Worm (Caenorhabditis elegans) whole organism, young adult: Measurements from ENCODE around the gene F49C5.10.

Experiments used
- D2030.7 ChIP-seq: fragments of 200-800 bp; sonication (Bioruptor generic); IDR thresholded peaks from 2 replicates; pipeline ENCODE4 v1.3.6; 2022; ENCODE audit warnings: missing genetic modification reagents, missing genetic modification characterization, missing compliant biosample characterization
- F39B2.1 ChIP-seq: fragments of 200-800 bp; sonication (Bioruptor generic); IDR thresholded peaks from 2 replicates; pipeline ENCODE4 v1.3.6; 2022; ENCODE audit warnings: missing genetic modification reagents, missing genetic modification characterization, missing compliant biosample characterization
- F52B5.7 ChIP-seq: sonication (generic microtip); optimal IDR thresholded peaks from 2 replicates; lab custom pipeline; 2016; ENCODE audit warnings: mild to moderate bottlenecking, missing genetic modification characterization, missing compliant biosample characterization
- F57C9.4 ChIP-seq: sonication (generic microtip); optimal IDR thresholded peaks from 2 replicates; lab custom pipeline; 2017; ENCODE audit warnings: mild to moderate bottlenecking, missing genetic modification characterization, missing compliant biosample characterization
- T26A5.8 ChIP-seq: sonication (generic microtip); optimal IDR thresholded peaks from 2 replicates; lab custom pipeline; 2016; ENCODE audit warnings: missing genetic modification characterization, missing compliant biosample characterization
- Y67H2A.10 ChIP-seq: fragments of 200-800 bp; sonication (Bioruptor generic); conservative IDR thresholded peaks from 2 replicates; pipeline ENCODE4 v1.3.6; 2022; ENCODE audit warnings: missing genetic modification reagents, missing genetic modification characterization, missing compliant biosample characterization
- ZK185.1 ChIP-seq: sonication (generic microtip); optimal IDR thresholded peaks from 2 replicates; lab custom pipeline; 2016; ENCODE audit warnings: mild to moderate bottlenecking, missing genetic modification characterization, missing compliant biosample characterization; ENCODE audit not compliant: poor library complexity, severe bottlenecking
- ama-1 ChIP-seq, 3 experiments: fragments of 150-350 bp in 1 of 3; sonication (generic microtip) in 2 of 3; optimal IDR thresholded peaks; 2 replicates each; lab custom pipeline; 2014 to 2018; ENCODE audit warnings: missing biosample characterization in 2 of 3, missing genetic modification characterization in 2 of 3, missing genetic modification reagents in 2 of 3
- aptf-3 ChIP-seq: fragments of 200-800 bp; sonication (Bioruptor generic); IDR thresholded peaks from 2 replicates; pipeline ENCODE4 v1.3.6; 2022; ENCODE audit warnings: missing genetic modification characterization, missing compliant biosample characterization
- atf-7 ChIP-seq: sonication (generic microtip); optimal IDR thresholded peaks from 2 replicates; lab custom pipeline; 2017; ENCODE audit warnings: mild to moderate bottlenecking, missing genetic modification characterization, missing compliant biosample characterization
- athp-1 ChIP-seq: sonication (generic microtip); optimal IDR thresholded peaks from 2 replicates; lab custom pipeline; 2017; ENCODE audit warnings: mild to moderate bottlenecking, missing genetic modification characterization, missing compliant biosample characterization
- attf-6 ChIP-seq: fragments of 200-800 bp; sonication (Bioruptor generic); IDR thresholded peaks from 2 replicates; pipeline ENCODE4 v1.3.6; 2022; ENCODE audit warnings: missing genetic modification reagents, missing genetic modification characterization, missing compliant biosample characterization
- bed-2 ChIP-seq: fragments of 200-800 bp; sonication (Bioruptor generic); IDR thresholded peaks from 2 replicates; pipeline ENCODE4 v1.3.6; 2022; ENCODE audit warnings: missing genetic modification reagents, missing genetic modification characterization, missing compliant biosample characterization
- ceh-58 ChIP-seq: fragments of 200-800 bp; sonication (Bioruptor generic); IDR thresholded peaks from 2 replicates; pipeline ENCODE4 v1.3.6; 2022; ENCODE audit warnings: missing genetic modification characterization, missing compliant biosample characterization
- die-1 ChIP-seq: sonication (generic microtip); optimal IDR thresholded peaks from 2 replicates; lab custom pipeline; 2016; ENCODE audit warnings: missing genotype, mild to moderate bottlenecking, missing genetic modification characterization, missing compliant biosample characterization
- dox-1 ChIP-seq: fragments of 200-800 bp; sonication (Bioruptor generic); IDR thresholded peaks from 2 replicates; pipeline ENCODE4 v1.3.6; 2022; ENCODE audit warnings: missing genetic modification reagents, missing genetic modification characterization, missing compliant biosample characterization
- efl-1 ChIP-seq: fragments of 150-350 bp; optimal IDR thresholded peaks from 2 replicates; lab custom pipeline; 2014; ENCODE audit warnings: missing biosample characterization, missing genetic modification reagents, missing genetic modification characterization
- egrh-3 ChIP-seq: fragments of 200-800 bp; sonication (Bioruptor generic); IDR thresholded peaks from 2 replicates; pipeline ENCODE4 v1.3.6; 2022; ENCODE audit warnings: missing genetic modification reagents, missing genetic modification characterization, missing compliant biosample characterization
- hlh-26 ChIP-seq: fragments of 200-800 bp; sonication (Bioruptor generic); conservative IDR thresholded peaks from 2 replicates; pipeline ENCODE4 v1.3.6; 2022; ENCODE audit warnings: missing genetic modification reagents, missing genetic modification characterization, missing compliant biosample characterization
- lag-1 ChIP-seq: fragments of 200-800 bp; sonication (Bioruptor generic); IDR thresholded peaks from 2 replicates; pipeline ENCODE4 v1.3.6; 2022; ENCODE audit warnings: missing genetic modification reagents, missing genetic modification characterization, missing compliant biosample characterization
- let-607 ChIP-seq, 2 experiments: fragments of 200-800 bp in 1 of 2; sonication (Bioruptor generic) in 1 of 2; sonication (generic microtip) in 1 of 2; optimal IDR thresholded peaks; 2 replicates each; lab custom pipeline; 2016 to 2018; ENCODE audit warnings: mild to moderate bottlenecking in 2 of 2, missing compliant biosample characterization in 2 of 2, missing genetic modification characterization in 2 of 2, moderate library complexity in 2 of 2, missing genotype in 1 of 2
- lin-40 ChIP-seq: sonication (generic microtip); optimal IDR thresholded peaks from 2 replicates; lab custom pipeline; 2016; ENCODE audit warnings: missing genetic modification characterization, mild to moderate bottlenecking, missing compliant biosample characterization, missing genotype, missing genetic modification reagents
- madf-3 ChIP-seq: fragments of 200-800 bp; sonication (Bioruptor generic); IDR thresholded peaks from 2 replicates; pipeline ENCODE4 v1.3.6; 2022; ENCODE audit warnings: missing genetic modification reagents, missing genetic modification characterization, missing compliant biosample characterization
- madf-6 ChIP-seq: fragments of 200-800 bp; sonication (Bioruptor generic); IDR thresholded peaks from 2 replicates; pipeline ENCODE4 v1.3.6; 2022; ENCODE audit warnings: missing genetic modification reagents, missing genetic modification characterization, missing compliant biosample characterization
- mcd-1 ChIP-seq: fragments of 200-800 bp; sonication (Bioruptor generic); IDR thresholded peaks from 2 replicates; pipeline ENCODE4 v1.3.6; 2022; ENCODE audit warnings: missing genetic modification reagents, missing genetic modification characterization, missing compliant biosample characterization
- mel-28 ChIP-seq: sonication (generic microtip); optimal IDR thresholded peaks from 2 replicates; lab custom pipeline; 2016; ENCODE audit warnings: borderline replicate concordance, mild to moderate bottlenecking, missing genetic modification characterization, missing compliant biosample characterization
- mes-4 ChIP-seq: sonication (generic microtip); optimal IDR thresholded peaks from 2 replicates; lab custom pipeline; 2016; ENCODE audit warnings: missing genotype, missing genetic modification characterization, missing compliant biosample characterization
- mxl-1 ChIP-seq: sonication (generic microtip); optimal IDR thresholded peaks from 2 replicates; lab custom pipeline; 2016; ENCODE audit warnings: missing genetic modification characterization, missing compliant biosample characterization
- rpc-1 ChIP-seq, 2 experiments: fragments of 150-350 bp in 1 of 2; sonication (generic microtip) in 1 of 2; optimal IDR thresholded peaks; 2 replicates each; lab custom pipeline; 2014 to 2018; ENCODE audit warnings: missing biosample characterization in 1 of 2, missing genetic modification characterization in 1 of 2, missing genetic modification reagents in 1 of 2, missing genotype in 1 of 2
- snpc-1.3 ChIP-seq: sonication (generic microtip); optimal IDR thresholded peaks from 2 replicates; lab custom pipeline; 2017; ENCODE audit warnings: missing genetic modification characterization, mild to moderate bottlenecking, missing compliant biosample characterization, antibody characterized with exemption, moderate library complexity, missing genotype, missing genetic modification reagents; ENCODE audit not compliant: insufficient read depth
- unc-62 ChIP-seq: fragments of 150-350 bp; optimal IDR thresholded peaks from 2 replicates; lab custom pipeline; 2014; ENCODE audit warnings: missing biosample characterization, missing genetic modification reagents, missing genetic modification characterization
- zim-3 ChIP-seq: sonication (generic microtip); optimal IDR thresholded peaks from 2 replicates; lab custom pipeline; 2017; ENCODE audit warnings: mild to moderate bottlenecking, missing genetic modification characterization, moderate library complexity, missing compliant biosample characterization
- ztf-18 ChIP-seq: sonication (generic microtip); optimal IDR thresholded peaks from 2 replicates; lab custom pipeline; 2016; ENCODE audit warnings: missing genotype, mild to moderate bottlenecking, missing genetic modification characterization, missing compliant biosample characterization
- ztf-22 ChIP-seq: fragments of 200-800 bp; sonication (Bioruptor generic); optimal IDR thresholded peaks from 2 replicates; lab custom pipeline; 2018; ENCODE audit warnings: mild to moderate bottlenecking, missing genetic modification characterization, moderate library complexity, missing compliant biosample characterization
- ztf-25 ChIP-seq: fragments of 200-800 bp; sonication (Bioruptor generic); IDR thresholded peaks from 2 replicates; pipeline ENCODE4 v1.3.6; 2022; ENCODE audit warnings: missing genetic modification reagents, missing genetic modification characterization, missing compliant biosample characterization
- ztf-26 ChIP-seq: sonication (generic microtip); optimal IDR thresholded peaks from 2 replicates; lab custom pipeline; 2017; ENCODE audit warnings: missing genetic modification characterization, missing compliant biosample characterization
- ztf-6 ChIP-seq: fragments of 200-800 bp; sonication (Bioruptor generic); IDR thresholded peaks from 2 replicates; pipeline ENCODE4 v1.3.6; 2022; ENCODE audit warnings: missing genetic modification reagents, missing genetic modification characterization, missing compliant biosample characterization

The F49C5.10 gene

DNA sequence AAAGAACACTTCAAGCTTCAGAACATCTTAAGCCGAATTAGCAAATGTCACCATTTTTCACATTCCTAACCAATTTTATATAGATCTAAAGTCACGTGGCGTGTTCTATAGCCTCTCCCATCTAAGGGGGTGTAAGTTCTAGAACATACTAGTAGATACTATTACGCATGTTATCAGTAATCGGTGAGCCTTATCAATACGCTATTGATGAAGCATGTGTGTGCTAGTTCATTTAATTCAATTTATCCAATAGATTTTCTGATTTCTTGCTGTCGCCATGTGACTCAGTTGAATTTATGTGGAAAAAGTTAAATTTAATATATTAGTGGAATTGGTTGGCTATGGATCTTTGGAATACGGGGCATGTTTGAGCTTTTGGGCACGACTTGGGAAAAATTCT is 40.0 kb upstream of the F49C5.10 start (continued):
- TF ChIP-seq F39B2.1 (GFP tag; lab: Robert Waterston, UW) (no peak), ZK185.1 (tag; lab: Kevin White, UChicago) (no peak), Y67H2A.10 (GFP tag; lab: Robert Waterston, UW) (no peak), egrh-3 (GFP tag; lab: Robert Waterston, UW) (no peak)
- TF ChIP-seq, all 124 proteins: peak for 0

DNA sequence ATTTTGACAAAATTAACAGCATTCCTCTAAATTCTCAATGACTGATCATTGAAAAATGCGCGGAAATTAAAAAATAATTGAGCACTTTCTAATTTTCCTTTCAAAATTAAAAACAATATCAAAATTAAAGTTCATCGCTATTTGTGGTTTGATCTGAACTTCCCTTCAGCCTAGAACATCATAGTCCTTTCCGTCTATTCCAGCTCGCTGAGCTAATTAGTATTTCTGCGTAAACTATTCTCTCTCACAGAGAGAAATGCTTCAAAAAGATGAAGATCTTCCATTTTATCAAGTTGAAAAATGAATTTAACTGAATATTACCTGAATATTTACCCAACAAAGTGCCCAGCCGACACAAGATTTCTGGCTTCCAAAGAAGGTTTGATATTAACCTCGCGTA is 39.5 kb upstream of the F49C5.10 start, which contains the start of gene srh-68:
Gene srh-68, plus strand, starts transcription at position 301 of the 400 bp plus-strand sequence.
- TF ChIP-seq D2030.7 (GFP tag; lab: Robert Waterston, UW): no peak
- TF ChIP-seq, all 124 proteins: peak for 0

DNA sequence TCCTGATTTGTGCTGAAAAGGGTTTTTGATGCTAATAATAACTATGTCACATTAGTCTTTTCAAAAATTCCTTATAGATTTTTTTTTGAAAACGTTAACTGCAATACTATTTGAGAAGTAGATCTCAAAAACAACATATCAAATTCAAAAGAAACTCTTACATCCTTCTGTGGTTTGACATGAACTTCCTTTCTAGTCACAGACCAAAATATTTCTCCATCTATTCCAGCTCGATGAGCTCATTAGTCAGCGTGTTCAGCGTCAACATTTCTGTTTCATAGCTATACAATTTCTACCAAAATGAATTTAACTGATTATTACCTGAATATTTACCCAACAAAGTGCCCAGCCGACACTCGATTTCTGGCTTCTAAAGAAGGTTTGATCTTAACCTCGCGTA is 37.9 kb upstream of the F49C5.10 start, which contains the start of gene srh-67:
Gene srh-67, plus strand, starts transcription at position 301 of the 400 bp plus-strand sequence.
- TF ChIP-seq zim-3 (tag; lab: Kevin White, UChicago): no peak
- TF ChIP-seq lin-40 (tag; lab: Kevin White, UChicago): no peak
- no peak for TF ChIP-seq F52B5.7 (tag; lab: Kevin White, UChicago)
- TF ChIP-seq snpc-1.3 (tag; lab: Kevin White, UChicago): no peak
- no peak for TF ChIP-seq let-607 (tag; optimal IDR thresholded peaks at IDR 0.05; lab: Kevin White, UChicago)
- TF ChIP-seq dox-1 (GFP tag; lab: Robert Waterston, UW): no peak
- no peak for TF ChIP-seq mcd-1 (GFP tag; lab: Robert Waterston, UW)
- TF ChIP-seq efl-1: no peak
- TF ChIP-seq ztf-26: no peak
- no peak for TF ChIP-seq ceh-58
- no peak for TF ChIP-seq ztf-25 (GFP tag; lab: Robert Waterston, UW)
- TF ChIP-seq D2030.7 (GFP tag; lab: Robert Waterston, UW): no peak
- TF ChIP-seq ZK185.1 (tag; lab: Kevin White, UChicago): no peak
- TF ChIP-seq attf-6 (GFP tag; lab: Robert Waterston, UW): no peak
- TF ChIP-seq madf-3: no peak
- no peak for TF ChIP-seq hlh-26 (GFP tag; lab: Robert Waterston, UW)
- TF ChIP-seq, all 124 proteins: peak for 0

DNA sequence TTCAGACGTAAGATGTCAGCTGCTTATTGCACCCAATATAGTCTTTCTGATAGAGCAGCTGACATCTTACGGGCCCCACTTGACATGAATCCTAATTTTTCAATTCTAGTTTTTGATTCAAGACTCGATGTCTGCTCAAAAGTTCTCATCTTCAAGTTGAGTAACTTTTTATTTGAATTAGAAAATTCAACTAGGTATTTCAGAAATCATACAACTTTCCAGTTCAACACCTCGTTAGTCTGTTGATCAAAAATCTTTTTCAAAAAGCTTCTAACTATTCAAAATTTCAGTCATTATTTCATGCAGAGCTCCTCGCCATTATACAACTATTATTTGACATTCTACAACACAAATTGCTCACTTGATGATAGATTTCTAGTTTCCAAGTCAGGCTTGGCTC is 34.7 kb upstream of the F49C5.10 start, which contains the start of gene srh-73:
Gene srh-73, plus strand, starts transcription at position 301 of the 400 bp plus-strand sequence.
- TF ChIP-seq mes-4 (tag; lab: Kevin White, UChicago): no peak
- no peak for TF ChIP-seq mel-28 (tag; lab: Kevin White, UChicago)
- TF ChIP-seq ztf-18 (tag; lab: Kevin White, UChicago): no peak
- TF ChIP-seq bed-2: no peak
- no peak for TF ChIP-seq T26A5.8 (tag; lab: Kevin White, UChicago)
- no peak for TF ChIP-seq egrh-3 (GFP tag; lab: Robert Waterston, UW)
- no peak for TF ChIP-seq rpc-1 (optimal IDR thresholded peaks at IDR 0.05; lab: Kevin White, UChicago)
- TF ChIP-seq rpc-1 (tag; optimal IDR thresholded peaks at IDR 0.05; lab: Kevin White, UChicago): no peak
- TF ChIP-seq, all 124 proteins: peak for 0

DNA sequence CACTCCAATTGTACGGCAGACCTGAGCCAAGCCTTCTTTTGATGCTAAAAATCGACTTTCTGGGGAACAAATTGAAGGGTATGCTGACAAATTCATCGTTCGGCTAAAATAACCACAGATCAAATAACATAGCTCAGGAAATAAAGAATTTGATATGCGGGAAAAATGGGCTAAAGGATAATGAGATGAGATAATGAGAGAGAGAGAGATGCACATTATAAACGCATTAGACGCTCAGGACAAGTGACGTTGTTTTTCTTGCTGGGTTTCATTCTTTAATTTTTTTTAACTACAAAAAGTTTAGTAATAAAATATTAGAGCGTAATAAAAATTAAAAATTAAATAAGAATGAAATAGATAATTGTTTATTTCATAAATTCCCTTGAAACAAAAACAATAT is 31.9 kb upstream of the F49C5.10 start, which contains the start of gene srh-69:
Gene srh-69, minus strand, starts transcription at position 101 of the 400 bp plus-strand sequence.
- no peak for TF ChIP-seq F57C9.4 (tag; lab: Kevin White, UChicago)
- TF ChIP-seq mxl-1: no peak
- no peak for TF ChIP-seq atf-7 (tag; lab: Kevin White, UChicago)
- TF ChIP-seq unc-62 (GFP tag; lab: Kevin White, UChicago): no peak
- no peak for TF ChIP-seq die-1
- no peak for TF ChIP-seq ztf-22 (GFP tag; lab: Kevin White, UChicago)
- no peak for TF ChIP-seq aptf-3 (GFP tag; lab: Robert Waterston, UW)
- TF ChIP-seq lag-1 (GFP tag; lab: Robert Waterston, UW): no peak
- no peak for TF ChIP-seq bed-2
- no peak for TF ChIP-seq madf-6 (GFP tag; lab: Robert Waterston, UW)
- TF ChIP-seq athp-1 (tag; lab: Kevin White, UChicago): no peak
- no peak for TF ChIP-seq snpc-1.3 (tag; lab: Kevin White, UChicago)
- no peak for TF ChIP-seq ama-1 (optimal IDR thresholded peaks at IDR 0.05; lab: Kevin White, UChicago)
- TF ChIP-seq ama-1 (GFP tag; optimal IDR thresholded peaks at IDR 0.05; lab: Kevin White, UChicago): no peak
- TF ChIP-seq ztf-6: no peak
- TF ChIP-seq, all 124 proteins: peak for 0
